Worm (Caenorhabditis elegans) whole organism, L1 larva: ENCODE data around the gene F31E8.5.
A peak's percentile ranks its signal among the peaks of the same experiment; 100 is the strongest.

ENCODE experiments used
- C04F5.9 ChIP-seq: sonication (generic microtip); optimal IDR thresholded peaks from 2 replicates; lab custom pipeline; 2016; ENCODE audit warnings: missing genetic modification characterization, missing compliant biosample characterization
- C16A3.4 ChIP-seq: fragments of 150-350 bp; optimal IDR thresholded peaks from 2 replicates; lab custom pipeline; 2014; ENCODE audit warnings: missing biosample characterization, missing genetic modification characterization
- C34B4.2 ChIP-seq: sonication (generic microtip); optimal IDR thresholded peaks from 2 replicates; lab custom pipeline; 2017; ENCODE audit warnings: mild to moderate bottlenecking, missing genetic modification characterization, missing compliant biosample characterization
- F16B12.6 ChIP-seq: fragments of 150-350 bp; optimal IDR thresholded peaks from 2 replicates; lab custom pipeline; 2014; ENCODE audit warnings: missing biosample characterization, missing genetic modification characterization
- Y116A8C.19 ChIP-seq: sonication (generic microtip); optimal IDR thresholded peaks from 2 replicates; lab custom pipeline; 2016; ENCODE audit warnings: missing compliant biosample characterization, missing genetic modification characterization, borderline replicate concordance
- alr-1 ChIP-seq: fragments of 200-800 bp; sonication (Bioruptor generic); optimal IDR thresholded peaks from 2 replicates; lab custom pipeline; 2018; ENCODE audit warnings: borderline replicate concordance, mild to moderate bottlenecking, missing genetic modification characterization, missing compliant biosample characterization
- aly-2 ChIP-seq: fragments of 150-350 bp; optimal IDR thresholded peaks from 2 replicates; lab custom pipeline; 2014; ENCODE audit warnings: missing biosample characterization, missing genetic modification characterization
- ceh-63 ChIP-seq: fragments of 200-800 bp; sonication (Bioruptor generic); optimal IDR thresholded peaks from 2 replicates; lab custom pipeline; 2018; ENCODE audit warnings: mild to moderate bottlenecking, missing genetic modification characterization, missing compliant biosample characterization
- ceh-8 ChIP-seq: fragments of 200-800 bp; sonication (Bioruptor generic); optimal IDR thresholded peaks from 2 replicates; lab custom pipeline; 2018; ENCODE audit warnings: mild to moderate bottlenecking, missing genetic modification characterization, moderate library complexity, missing compliant biosample characterization
- ceh-82 ChIP-seq, 3 experiments: fragments of 150-350 bp in 1 of 3; sonication (generic microtip) in 2 of 3; optimal IDR thresholded peaks; 2 replicates each; lab custom pipeline; 2014 to 2017; ENCODE audit warnings: missing biosample characterization in 3 of 3, missing genetic modification characterization in 3 of 3
- efl-1 ChIP-seq, 4 experiments: fragments of 150-350 bp; optimal IDR thresholded peaks in 3 of 4; peaks in 1 of 4; 1 replicate in 1 of 4; 2 replicates in 3 of 4; lab custom pipeline; 2014; ENCODE audit warnings: missing biosample characterization in 2 of 4, missing genetic modification characterization in 2 of 4, missing genetic modification reagents in 2 of 4
- efl-3 ChIP-seq: fragments of 200-800 bp; sonication (Bioruptor generic); optimal IDR thresholded peaks from 2 replicates; lab custom pipeline; 2018; ENCODE audit warnings: mild to moderate bottlenecking, missing genetic modification characterization, missing compliant biosample characterization
- elt-3 ChIP-seq, 6 experiments: fragments of 150-350 bp in 1 of 6; sonication (generic microtip); optimal IDR thresholded peaks; 2 replicates each; lab custom pipeline; 2017 to 2018; ENCODE audit warnings: missing biosample characterization in 6 of 6, missing genetic modification characterization in 6 of 6, inconsistent platforms in 1 of 6
- fkh-10 ChIP-seq: sonication (generic microtip); optimal IDR thresholded peaks from 2 replicates; lab custom pipeline; 2017; ENCODE audit warnings: missing biosample characterization, missing genetic modification reagents, missing genetic modification characterization
- fkh-4 ChIP-seq: sonication (generic microtip); optimal IDR thresholded peaks from 2 replicates; lab custom pipeline; 2016; ENCODE audit warnings: missing compliant biosample characterization, missing genetic modification characterization, borderline replicate concordance
- fkh-8 ChIP-seq: sonication (generic microtip); optimal IDR thresholded peaks from 2 replicates; lab custom pipeline; 2016; ENCODE audit warnings: mild to moderate bottlenecking, missing genetic modification characterization, missing compliant biosample characterization
- grh-1 ChIP-seq: fragments of 200-800 bp; sonication (Bioruptor generic); IDR thresholded peaks from 2 replicates; pipeline ENCODE4 v1.3.6; 2022; ENCODE audit warnings: missing genetic modification reagents, missing genetic modification characterization, missing compliant biosample characterization
- hlh-17 ChIP-seq: fragments of 200-800 bp; sonication (Bioruptor generic); optimal IDR thresholded peaks from 2 replicates; lab custom pipeline; 2018; ENCODE audit warnings: missing genetic modification characterization, mild to moderate bottlenecking, missing compliant biosample characterization, moderate library complexity, borderline replicate concordance
- hpl-2 ChIP-seq: fragments of 150-350 bp; optimal IDR thresholded peaks from 2 replicates; lab custom pipeline; 2014; ENCODE audit warnings: missing biosample characterization, missing genetic modification reagents, missing genetic modification characterization
- irx-1 ChIP-seq: sonication (generic microtip); optimal IDR thresholded peaks from 2 replicates; lab custom pipeline; 2016; ENCODE audit warnings: missing genetic modification characterization, missing compliant biosample characterization
- isw-1 ChIP-seq: fragments of 200-800 bp; sonication (Bioruptor generic); IDR thresholded peaks from 2 replicates; pipeline ENCODE4 v1.3.6; 2022; ENCODE audit warnings: missing genetic modification characterization, missing compliant biosample characterization
- jun-1 ChIP-seq: fragments of 150-350 bp; optimal IDR thresholded peaks from 2 replicates; lab custom pipeline; 2014; ENCODE audit warnings: missing biosample characterization, missing genetic modification reagents, missing genetic modification characterization
- lin-13 ChIP-seq: fragments of 150-350 bp; optimal IDR thresholded peaks from 2 replicates; lab custom pipeline; 2014; ENCODE audit warnings: missing biosample characterization, missing genetic modification reagents, missing genetic modification characterization
- lin-14 ChIP-seq: fragments of 200-800 bp; sonication (Bioruptor generic); optimal IDR thresholded peaks from 2 replicates; lab custom pipeline; 2018; ENCODE audit warnings: mild to moderate bottlenecking, missing genetic modification characterization, moderate library complexity, missing compliant biosample characterization
- lin-15B ChIP-seq: fragments of 150-350 bp; sonication (generic microtip); optimal IDR thresholded peaks from 3 replicates; lab custom pipeline; 2014; ENCODE audit warnings: missing biosample characterization, missing genetic modification characterization
- lin-39 ChIP-seq: fragments of 150-350 bp; optimal IDR thresholded peaks from 2 replicates; lab custom pipeline; 2014; ENCODE audit warnings: missing biosample characterization, missing genetic modification reagents, missing genetic modification characterization
- lir-3 ChIP-seq: sonication (generic microtip); optimal IDR thresholded peaks from 2 replicates; lab custom pipeline; 2016; ENCODE audit warnings: mild to moderate bottlenecking, missing genetic modification characterization, moderate library complexity, missing compliant biosample characterization; ENCODE audit not compliant: poor library complexity
- lsy-2 ChIP-seq, 2 experiments: fragments of 150-350 bp; optimal IDR thresholded peaks; 2 replicates each; lab custom pipeline; 2014; ENCODE audit warnings: missing biosample characterization in 2 of 2, missing genetic modification characterization in 2 of 2
- mdl-1 ChIP-seq, 2 experiments: fragments of 150-350 bp; optimal IDR thresholded peaks; 2 replicates each; lab custom pipeline; 2014 to 2017; ENCODE audit warnings: missing biosample characterization in 2 of 2, missing genetic modification characterization in 2 of 2, inconsistent platforms in 1 of 2
- nhr-11 ChIP-seq: fragments of 150-350 bp; optimal IDR thresholded peaks from 2 replicates; lab custom pipeline; 2014; ENCODE audit warnings: missing biosample characterization, missing genetic modification characterization
- nhr-12 ChIP-seq: sonication (generic microtip); optimal IDR thresholded peaks from 2 replicates; lab custom pipeline; 2017; ENCODE audit warnings: missing biosample characterization, missing genetic modification characterization
- nhr-19 ChIP-seq: fragments of 200-800 bp; sonication (Bioruptor generic); conservative IDR thresholded peaks from 2 replicates; pipeline ENCODE4 v1.3.6; 2022; ENCODE audit warnings: missing genetic modification characterization, missing compliant biosample characterization
- nhr-47 ChIP-seq: sonication (generic microtip); optimal IDR thresholded peaks from 2 replicates; lab custom pipeline; 2016; ENCODE audit warnings: mild to moderate bottlenecking, missing genetic modification characterization, moderate library complexity, missing compliant biosample characterization
- nhr-71 ChIP-seq: sonication (generic microtip); optimal IDR thresholded peaks from 2 replicates; lab custom pipeline; 2016; ENCODE audit warnings: mild to moderate bottlenecking, missing genetic modification characterization, moderate library complexity, missing compliant biosample characterization
- nhr-84 ChIP-seq: sonication (generic microtip); optimal IDR thresholded peaks from 2 replicates; lab custom pipeline; 2017; ENCODE audit warnings: missing biosample characterization, missing genetic modification characterization
- nhr-85 ChIP-seq: sonication (generic microtip); peaks from one replicate; lab custom pipeline; 2016; ENCODE audit warnings: missing genetic modification characterization, inconsistent platforms, missing compliant biosample characterization
- pag-3 ChIP-seq: sonication (generic microtip); optimal IDR thresholded peaks from 2 replicates; lab custom pipeline; 2017; ENCODE audit warnings: missing genetic modification characterization, mild to moderate bottlenecking, missing compliant biosample characterization, antibody characterized with exemption, borderline replicate concordance; ENCODE audit not compliant: insufficient read depth
- pax-3 ChIP-seq: fragments of 200-800 bp; sonication (Bioruptor generic); optimal IDR thresholded peaks from 2 replicates; lab custom pipeline; 2018; ENCODE audit warnings: mild to moderate bottlenecking, missing genetic modification characterization, moderate library complexity, missing compliant biosample characterization
- pqm-1 ChIP-seq: sonication (generic microtip); optimal IDR thresholded peaks from 3 replicates; lab custom pipeline; 2017; ENCODE audit warnings: missing biosample characterization, missing genetic modification characterization
- rnt-1 ChIP-seq: sonication (generic microtip); optimal IDR thresholded peaks from 2 replicates; lab custom pipeline; 2016; ENCODE audit warnings: mild to moderate bottlenecking, missing genetic modification characterization, moderate library complexity, missing compliant biosample characterization
- snu-23 ChIP-seq: sonication (generic microtip); optimal IDR thresholded peaks from 2 replicates; lab custom pipeline; 2016; ENCODE audit warnings: missing genetic modification characterization, missing compliant biosample characterization
- sox-4 ChIP-seq: sonication (generic microtip); optimal IDR thresholded peaks from 2 replicates; lab custom pipeline; 2016; ENCODE audit warnings: missing genetic modification characterization, missing compliant biosample characterization
- sptf-1 ChIP-seq: fragments of 150-350 bp; optimal IDR thresholded peaks from 2 replicates; lab custom pipeline; 2014; ENCODE audit warnings: missing biosample characterization, missing genetic modification characterization
- tlp-1 ChIP-seq: fragments of 150-350 bp; optimal IDR thresholded peaks from 2 replicates; lab custom pipeline; 2014; ENCODE audit warnings: missing biosample characterization, missing genetic modification characterization
- unc-62 ChIP-seq: fragments of 150-350 bp; optimal IDR thresholded peaks from 2 replicates; lab custom pipeline; 2014; ENCODE audit warnings: missing biosample characterization, missing genetic modification reagents, missing genetic modification characterization
- unc-98 ChIP-seq: fragments of 200-800 bp; sonication (Bioruptor generic); IDR thresholded peaks from 2 replicates; pipeline ENCODE4 v1.3.6; 2022; ENCODE audit warnings: missing genetic modification characterization, missing compliant biosample characterization
- ztf-11 ChIP-seq, 2 experiments: sonication (generic microtip); optimal IDR thresholded peaks; 2 replicates each; lab custom pipeline; 2016 to 2017; ENCODE audit warnings: missing genetic modification characterization in 2 of 2, missing biosample characterization in 1 of 2, missing compliant biosample characterization in 1 of 2
- ztf-4 ChIP-seq: fragments of 150-350 bp; optimal IDR thresholded peaks from 2 replicates; lab custom pipeline; 2014; ENCODE audit warnings: missing biosample characterization, missing genetic modification characterization

F31E8.5 gene

DNA sequence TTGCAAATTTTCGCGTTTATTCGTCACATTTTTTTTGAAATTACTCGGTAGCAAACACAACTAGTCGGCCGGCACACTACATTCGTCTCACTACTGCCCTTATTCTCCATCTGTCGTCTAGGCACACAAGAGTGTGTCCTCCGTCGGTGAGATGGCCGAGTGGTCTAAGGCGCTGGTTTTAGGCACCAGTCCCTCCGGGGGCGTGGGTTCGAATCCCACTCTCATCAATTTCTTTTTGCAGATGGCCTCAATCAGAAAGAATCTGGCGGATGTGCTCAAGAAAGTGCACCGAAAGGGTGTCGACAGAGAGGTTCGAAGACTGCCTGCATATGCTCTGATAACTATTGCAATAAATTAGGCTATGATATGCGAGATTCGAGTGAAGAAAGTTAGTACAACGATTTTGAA is 46.0 kb upstream of the F31E8.5 start (continued):
- TF ChIP-seq nhr-11 (tag; lab: Kevin White, UChicago) (no peak), nhr-71 (tag; lab: Kevin White, UChicago) (peak; percentile 79), rnt-1 (tag; lab: Kevin White, UChicago) (peak; percentile 82), snu-23 (GFP tag; lab: Kevin White, UChicago) (peak; percentile 85), mdl-1 (tag; optimal IDR thresholded peaks at IDR 0.05; lab: Kevin White, UChicago) (peak in 1 of 2 experiments; percentile 75), fkh-4 (tag; lab: Kevin White, UChicago) (no peak), aly-2 (tag; lab: Kevin White, UChicago) (peak; percentile 18), ceh-8 (no peak), lin-13 (GFP tag; lab: Kevin White, UChicago) (peak; percentile 78), hpl-2 (GFP tag; lab: Kevin White, UChicago) (no peak), ztf-11 (tag; optimal IDR thresholded peaks at IDR 0.05; lab: Kevin White, UChicago) (peak in 1 of 2 experiments; percentile 10), unc-62 (no peak), C16A3.4 (peak; percentile 75), nhr-47 (peak; percentile 80), grh-1 (no peak), nhr-85 (tag; lab: Kevin White, UChicago) (no peak), lsy-2 (tag; optimal IDR thresholded peaks at IDR 0.05; lab: Kevin White, UChicago) (peak; percentile 44 to 75), jun-1 (tag; lab: Kevin White, UChicago) (peak; percentile 65), lin-39 (tag; lab: Kevin White, UChicago) (no peak), C04F5.9 (tag; lab: Kevin White, UChicago) (peak; percentile 6), pag-3 (no peak), Y116A8C.19 (tag; lab: Kevin White, UChicago) (no peak), ztf-4 (tag; lab: Kevin White, UChicago) (no peak), tlp-1 (tag; lab: Kevin White, UChicago) (no peak), lin-15B (tag; lab: Kevin White, UChicago) (no peak), fkh-10 (peak; percentile 44), efl-3 (GFP tag; lab: Kevin White, UChicago) (no peak), nhr-12 (tag; lab: Kevin White, UChicago) (no peak), elt-3 (tag; optimal IDR thresholded peaks at IDR 0.05; lab: Kevin White, UChicago) (no peak), sptf-1 (tag; lab: Kevin White, UChicago) (no peak), pqm-1 (tag; lab: Kevin White, UChicago) (no peak), pax-3 (tag; lab: Kevin White, UChicago) (no peak), ceh-63 (no peak), hlh-17 (GFP tag; lab: Kevin White, UChicago) (no peak)

- peak; percentile 34 for TF ChIP-seq lin-14 (GFP tag; lab: Kevin White, UChicago)
- TF ChIP-seq grh-1, result no peak
Observed at ce11 chrII:6851938-6852337, 44.9 kb upstream of the F31E8.5 start, which contains the start of gene C04A2.15. Gene C04A2.15 (plus strand): TSS chrII:6852236.

ce11 chrII:6849308-6849707 is 42.2 kb upstream of the F31E8.5 start:
- TF ChIP-seq nhr-84 (tag; lab: Kevin White, UChicago) (no peak), efl-1 (optimal IDR thresholded peaks at IDR 0.05; lab: Kevin White, UChicago) (no peak), efl-1 (GFP tag; optimal IDR thresholded peaks at IDR 0.05 in 1 of 2; lab: Kevin White, UChicago) (peak in 1 of 2 experiments; percentile 92), unc-98 (GFP tag; lab: Robert Waterston, UW) (no peak), ceh-82 (tag; optimal IDR thresholded peaks at IDR 0.05; lab: Kevin White, UChicago) (no peak), lir-3 (peak; percentile 24), fkh-10 (no peak), alr-1 (no peak), isw-1 (GFP tag; lab: Robert Waterston, UW) (no peak), fkh-8 (tag; lab: Kevin White, UChicago) (no peak), lin-14 (GFP tag; lab: Kevin White, UChicago) (peak; percentile 74), efl-3 (GFP tag; lab: Kevin White, UChicago) (no peak), C34B4.2 (no peak), nhr-19 (GFP tag; lab: Robert Waterston, UW) (peak; percentile 63), aly-2 (tag; lab: Kevin White, UChicago) (no peak), irx-1 (tag; lab: Kevin White, UChicago) (no peak), C16A3.4 (peak; percentile 34), snu-23 (GFP tag; lab: Kevin White, UChicago) (peak; percentile 59), F16B12.6 (no peak), sox-4 (tag; lab: Kevin White, UChicago) (no peak), fkh-4 (tag; lab: Kevin White, UChicago) (no peak), lin-15B (tag; lab: Kevin White, UChicago) (no peak), hlh-17 (GFP tag; lab: Kevin White, UChicago) (no peak)
